Fruit fly (Drosophila melanogaster): ENCODE results near the gene SrpRalpha.

The SrpRalpha gene

dm6 chrX:11128828-11129227 lies at the start of gene SrpRalpha:
TSS of gene SrpRalpha (minus strand) at chrX:11129087.
- TF ChIP-seq CG8478 (optimal IDR thresholded peaks at IDR 0.05): no peak
- no peak for TF ChIP-seq CTCF (optimal IDR thresholded peaks at IDR 0.05)

dm6 chrX:11176073-11176472 lies 47.2 kb upstream of the SrpRalpha start:
- no peak for TF ChIP-seq CG8478 (optimal IDR thresholded peaks at IDR 0.05)
- no peak for TF ChIP-seq CTCF (optimal IDR thresholded peaks at IDR 0.05)

- TF ChIP-seq CTCF (optimal IDR thresholded peaks at IDR 0.05) (no peak), CG8478 (optimal IDR thresholded peaks at IDR 0.05) (no peak)
Observed at dm6 chrX:11170578-11170977, 41.7 kb upstream of the SrpRalpha start, which contains the start of gene CG1394. TSS of gene CG1394 (minus strand) at chrX:11170678.

- TF ChIP-seq CTCF (optimal IDR thresholded peaks at IDR 0.05): no peak
- no peak for TF ChIP-seq CG8478 (optimal IDR thresholded peaks at IDR 0.05)
Observed at dm6 chrX:11168958-11169357, 40.1 kb upstream of the SrpRalpha start, which contains the start of gene Antdh. TSS of gene Antdh (minus strand) at chrX:11169058.

- TF ChIP-seq CG8478 (optimal IDR thresholded peaks at IDR 0.05): no peak
- TF ChIP-seq CTCF (optimal IDR thresholded peaks at IDR 0.05): no peak
Observed at dm6 chrX:11159710-11160446, 31.0 kb upstream of the SrpRalpha start, which contains the start of gene CG32668. TSS of gene CG32668 (minus strand) at chrX:11159760.

- TF ChIP-seq CG8478 (optimal IDR thresholded peaks at IDR 0.05) (no peak), CTCF (optimal IDR thresholded peaks at IDR 0.05) (no peak)
Observed at dm6 chrX:11155808-11156589, 27.1 kb upstream of the SrpRalpha start.

- TF ChIP-seq CTCF (optimal IDR thresholded peaks at IDR 0.05) (peak; percentile 1 to 18), CG8478 (optimal IDR thresholded peaks at IDR 0.05) (no peak)
Observed at dm6 chrX:11154511-11155197, 25.8 kb upstream of the SrpRalpha start.

- TF ChIP-seq CTCF (optimal IDR thresholded peaks at IDR 0.05) (peak; percentile 83 to 89), CG8478 (optimal IDR thresholded peaks at IDR 0.05) (no peak)
Observed at dm6 chrX:11153826-11154510, 25.1 kb upstream of the SrpRalpha start, which contains the start of the genes rtv and Dlic. TSS of gene rtv (minus strand) at chrX:11153990. TSS of gene Dlic (plus strand) at chrX:11154421.

- TF ChIP-seq CTCF (optimal IDR thresholded peaks at IDR 0.05) (no peak), CG8478 (optimal IDR thresholded peaks at IDR 0.05) (no peak)
Observed at dm6 chrX:11153413-11153812, 24.5 kb upstream of the SrpRalpha start.

dm6 chrX:11149201-11149600 lies 20.3 kb upstream of the SrpRalpha start, which contains the start of gene Lint-1:
TSS of gene Lint-1 (plus strand) at chrX:11149323.
- TF ChIP-seq CTCF (optimal IDR thresholded peaks at IDR 0.05) (no peak), CG8478 (optimal IDR thresholded peaks at IDR 0.05) (no peak)

- TF ChIP-seq CTCF (optimal IDR thresholded peaks at IDR 0.05) (no peak), CG8478 (optimal IDR thresholded peaks at IDR 0.05) (no peak)
Observed at dm6 chrX:11148272-11148835, 19.5 kb upstream of the SrpRalpha start, which contains the start of gene Ran. TSS of gene Ran (minus strand) at chrX:11148716.

dm6 chrX:11147553-11148067 lies 18.7 kb upstream of the SrpRalpha start:
- no peak for TF ChIP-seq CTCF (optimal IDR thresholded peaks at IDR 0.05)
- TF ChIP-seq CG8478 (optimal IDR thresholded peaks at IDR 0.05): no peak

- no peak for TF ChIP-seq CG8478 (optimal IDR thresholded peaks at IDR 0.05)
- no peak for TF ChIP-seq CTCF (optimal IDR thresholded peaks at IDR 0.05)
Observed at dm6 chrX:11146598-11147176, 17.8 kb upstream of the SrpRalpha start.
